Worm (Caenorhabditis elegans) whole organism, late embryonic: ENCODE measurements around the gene msi-1.

Experiments used
- ceh-9 ChIP-seq: sonication (generic microtip); optimal IDR thresholded peaks from 2 replicates; lab custom pipeline; 2016; ENCODE audit warnings: mild to moderate bottlenecking, missing genetic modification characterization, inconsistent platforms, missing compliant biosample characterization
- dmd-4 ChIP-seq: sonication (generic microtip); optimal IDR thresholded peaks from 2 replicates; lab custom pipeline; 2016; ENCODE audit warnings: borderline replicate concordance, missing genetic modification characterization, missing compliant biosample characterization
- dve-1 ChIP-seq: sonication (generic microtip); optimal IDR thresholded peaks from 2 replicates; lab custom pipeline; 2017; ENCODE audit warnings: antibody characterized with exemption, mild to moderate bottlenecking, missing genetic modification characterization, missing compliant biosample characterization
- fkh-10 ChIP-seq: fragments of 150-350 bp; optimal IDR thresholded peaks from 2 replicates; lab custom pipeline; 2014; ENCODE audit warnings: missing biosample characterization, missing genetic modification reagents, missing genetic modification characterization
- nhr-232 ChIP-seq: sonication (generic microtip); optimal IDR thresholded peaks from 2 replicates; lab custom pipeline; 2016; ENCODE audit warnings: missing genetic modification characterization, missing compliant biosample characterization
- odd-2 ChIP-seq: sonication (generic microtip); optimal IDR thresholded peaks from 2 replicates; lab custom pipeline; 2017; ENCODE audit warnings: antibody characterized with exemption, mild to moderate bottlenecking, missing genetic modification characterization, missing compliant biosample characterization
- pros-1 ChIP-seq: fragments of 150-350 bp; optimal IDR thresholded peaks from 2 replicates; lab custom pipeline; 2014; ENCODE audit warnings: missing biosample characterization, missing genetic modification reagents, missing genetic modification characterization
- ref-2 ChIP-seq: sonication (generic microtip); optimal IDR thresholded peaks from 2 replicates; lab custom pipeline; 2016; ENCODE audit warnings: missing genetic modification characterization, missing compliant biosample characterization
- rnt-1 ChIP-seq: sonication (generic microtip); optimal IDR thresholded peaks from 2 replicates; lab custom pipeline; 2016; ENCODE audit warnings: missing genetic modification characterization, missing compliant biosample characterization
- sdc-2 ChIP-seq: sonication (generic microtip); optimal IDR thresholded peaks from 2 replicates; lab custom pipeline; 2016; ENCODE audit warnings: missing genotype, missing genetic modification characterization, missing compliant biosample characterization
- tbx-2 ChIP-seq: sonication (generic microtip); optimal IDR thresholded peaks from 2 replicates; lab custom pipeline; 2016; ENCODE audit warnings: missing genetic modification characterization, missing compliant biosample characterization
- ttx-3 ChIP-seq: sonication (generic microtip); optimal IDR thresholded peaks from 2 replicates; lab custom pipeline; 2016; ENCODE audit warnings: missing genetic modification reagents, missing genetic modification characterization, missing compliant biosample characterization

ce11 chrIII:3918569-3918968 is 57.6 kb downstream of the msi-1 start, which contains the start of gene ZK1058.3:
- TF ChIP-seq tbx-2 (no peak), odd-2 (tag; lab: Kevin White, UChicago) (no peak), pros-1 (no peak), dmd-4 (no peak), rnt-1 (tag; lab: Kevin White, UChicago) (no peak), ttx-3 (tag; lab: Kevin White, UChicago) (no peak), fkh-10 (GFP tag; lab: Kevin White, UChicago) (no peak), nhr-232 (no peak), dve-1 (tag; lab: Kevin White, UChicago) (no peak), sdc-2 (tag; lab: Kevin White, UChicago) (no peak), ceh-9 (no peak), ref-2 (tag; lab: Kevin White, UChicago) (no peak)
